Worm (Caenorhabditis elegans) whole organism, L2 larva: ENCODE results near the gene sem-5.

Experiments used
- C34F6.9 ChIP-seq: fragments of 150-350 bp; optimal IDR thresholded peaks from 2 replicates; lab custom pipeline; 2014; ENCODE audit warnings: missing biosample characterization, missing genetic modification characterization
- F13H6.1 ChIP-seq: sonication (generic microtip); optimal IDR thresholded peaks from 2 replicates; lab custom pipeline; 2016; ENCODE audit warnings: missing genetic modification characterization, missing compliant biosample characterization
- R02D3.7 ChIP-seq: fragments of 150-350 bp; optimal IDR thresholded peaks from 2 replicates; lab custom pipeline; 2014; ENCODE audit warnings: missing biosample characterization, missing genetic modification characterization
- Y55F3AM.14 ChIP-seq: fragments of 200-800 bp; sonication (Bioruptor generic); optimal IDR thresholded peaks from 2 replicates; lab custom pipeline; 2018; ENCODE audit warnings: mild to moderate bottlenecking, missing genetic modification characterization, missing compliant biosample characterization
- ZK546.5 ChIP-seq: sonication (generic microtip); optimal IDR thresholded peaks from 2 replicates; lab custom pipeline; 2017; ENCODE audit warnings: missing biosample characterization, missing genetic modification characterization
- aly-2 ChIP-seq: fragments of 150-350 bp; optimal IDR thresholded peaks from 2 replicates; lab custom pipeline; 2014; ENCODE audit warnings: missing biosample characterization, missing genetic modification characterization
- blmp-1 ChIP-seq: sonication (generic microtip); optimal IDR thresholded peaks from 2 replicates; lab custom pipeline; 2017; ENCODE audit warnings: missing genetic modification characterization, mild to moderate bottlenecking, missing compliant biosample characterization, antibody characterized with exemption, moderate library complexity; ENCODE audit not compliant: insufficient read depth
- ceh-16 ChIP-seq: fragments of 150-350 bp; optimal IDR thresholded peaks from 2 replicates; lab custom pipeline; 2014; ENCODE audit warnings: missing biosample characterization, missing genetic modification characterization
- egl-27 ChIP-seq: sonication (generic microtip); optimal IDR thresholded peaks from 3 replicates; lab custom pipeline; 2017; ENCODE audit warnings: missing biosample characterization, missing genetic modification reagents, missing genetic modification characterization
- elt-3 ChIP-seq: sonication (generic microtip); optimal IDR thresholded peaks from 2 replicates; lab custom pipeline; 2017; ENCODE audit warnings: missing biosample characterization, missing genetic modification characterization
- fos-1 ChIP-seq: fragments of 150-350 bp; optimal IDR thresholded peaks from 2 replicates; lab custom pipeline; 2014; ENCODE audit warnings: missing biosample characterization, missing genetic modification characterization
- gmeb-1 ChIP-seq: fragments of 150-350 bp; optimal IDR thresholded peaks from 2 replicates; lab custom pipeline; 2014; ENCODE audit warnings: missing biosample characterization, missing genetic modification characterization
- lin-11 ChIP-seq: fragments of 150-350 bp; sonication (generic microtip); optimal IDR thresholded peaks from 2 replicates; lab custom pipeline; 2014; ENCODE audit warnings: missing biosample characterization, missing genetic modification characterization, inconsistent platforms, mixed read lengths
- lin-13 ChIP-seq: fragments of 150-350 bp; optimal IDR thresholded peaks from 2 replicates; lab custom pipeline; 2014; ENCODE audit warnings: missing biosample characterization, missing genetic modification reagents, missing genetic modification characterization
- lin-39 ChIP-seq: fragments of 150-350 bp; optimal IDR thresholded peaks from 2 replicates; lab custom pipeline; 2014; ENCODE audit warnings: missing biosample characterization, missing genetic modification reagents, missing genetic modification characterization
- mab-5 ChIP-seq: fragments of 150-350 bp; optimal IDR thresholded peaks from 2 replicates; lab custom pipeline; 2014; ENCODE audit warnings: missing biosample characterization, missing genetic modification characterization
- mbf-1 ChIP-seq: sonication (generic microtip); optimal IDR thresholded peaks from 2 replicates; lab custom pipeline; 2017; ENCODE audit warnings: missing biosample characterization, missing genetic modification characterization
- nhr-11 ChIP-seq: fragments of 150-350 bp; optimal IDR thresholded peaks from 2 replicates; lab custom pipeline; 2014; ENCODE audit warnings: missing biosample characterization, missing genetic modification characterization
- nhr-12 ChIP-seq: fragments of 150-350 bp; optimal IDR thresholded peaks from 2 replicates; lab custom pipeline; 2014; ENCODE audit warnings: missing biosample characterization, missing genetic modification characterization
- nhr-129 ChIP-seq: fragments of 150-350 bp; optimal IDR thresholded peaks from 2 replicates; lab custom pipeline; 2014; ENCODE audit warnings: missing biosample characterization, missing genetic modification characterization
- nhr-21 ChIP-seq: fragments of 150-350 bp; optimal IDR thresholded peaks from 2 replicates; lab custom pipeline; 2014; ENCODE audit warnings: missing biosample characterization, missing genetic modification characterization
- nhr-237 ChIP-seq: fragments of 150-350 bp; optimal IDR thresholded peaks from 2 replicates; lab custom pipeline; 2014; ENCODE audit warnings: missing biosample characterization, missing genetic modification characterization
- nhr-25 ChIP-seq: fragments of 150-350 bp; sonication (generic microtip); optimal IDR thresholded peaks from 3 replicates; lab custom pipeline; 2014; ENCODE audit warnings: missing biosample characterization, missing genetic modification characterization
- nhr-6 ChIP-seq: fragments of 150-350 bp; optimal IDR thresholded peaks from 2 replicates; lab custom pipeline; 2014; ENCODE audit warnings: missing biosample characterization, missing genetic modification characterization
- nhr-77 ChIP-seq: fragments of 150-350 bp; optimal IDR thresholded peaks from 2 replicates; lab custom pipeline; 2014; ENCODE audit warnings: missing biosample characterization, missing genetic modification characterization
- peb-1 ChIP-seq: fragments of 150-350 bp; optimal IDR thresholded peaks from 2 replicates; lab custom pipeline; 2014; ENCODE audit warnings: missing biosample characterization, missing genetic modification characterization
- sem-4 ChIP-seq: fragments of 150-350 bp; optimal IDR thresholded peaks from 2 replicates; lab custom pipeline; 2014; ENCODE audit warnings: missing biosample characterization, missing genetic modification reagents, missing genetic modification characterization
- sma-3 ChIP-seq: sonication (generic microtip); optimal IDR thresholded peaks from 2 replicates; lab custom pipeline; 2016; ENCODE audit warnings: missing genetic modification reagents, missing genetic modification characterization, missing compliant biosample characterization
- sma-9 ChIP-seq, 2 experiments: fragments of 150-350 bp in 1 of 2; sonication (generic microtip) in 1 of 2; optimal IDR thresholded peaks; 2 replicates each; lab custom pipeline; 2014 to 2016; ENCODE audit warnings: missing genetic modification characterization in 2 of 2, mild to moderate bottlenecking in 1 of 2, missing biosample characterization in 1 of 2, missing compliant biosample characterization in 1 of 2, missing genetic modification reagents in 1 of 2, moderate library complexity in 1 of 2
- snpc-4 ChIP-seq: fragments of 150-350 bp; optimal IDR thresholded peaks from 2 replicates; lab custom pipeline; 2014; ENCODE audit warnings: missing biosample characterization, missing genetic modification characterization
- zag-1 ChIP-seq: fragments of 150-350 bp; optimal IDR thresholded peaks from 2 replicates; lab custom pipeline; 2014; ENCODE audit warnings: missing biosample characterization, missing genetic modification characterization
- ztf-11 ChIP-seq: sonication (generic microtip); optimal IDR thresholded peaks from 2 replicates; lab custom pipeline; 2017; ENCODE audit warnings: missing biosample characterization, missing genetic modification characterization

The sem-5 gene

ce11 chrX:7984742-7985141 lies 23.2 kb upstream of the sem-5 start:
- TF ChIP-seq nhr-129 (tag; lab: Kevin White, UChicago) (no peak), sma-3 (GFP tag; lab: Kevin White, UChicago) (peak; percentile 29)

- TF ChIP-seq C34F6.9 (tag; lab: Kevin White, UChicago) (peak; percentile 17), lin-39 (tag; lab: Kevin White, UChicago) (no peak)
Observed at ce11 chrX:7982047-7982446, 20.5 kb upstream of the sem-5 start, which contains the start of gene his-71. Gene his-71, minus strand, starts transcription at chrX:7982070.

- no peak for TF ChIP-seq nhr-237 (tag; lab: Kevin White, UChicago)
- no peak for TF ChIP-seq nhr-12 (tag; lab: Kevin White, UChicago)
- TF ChIP-seq nhr-21 (tag; lab: Kevin White, UChicago) = peak; percentile 33
- no peak for TF ChIP-seq lin-11 (tag; lab: Kevin White, UChicago)
- TF ChIP-seq peb-1 (tag; lab: Kevin White, UChicago) = no peak
- TF ChIP-seq F13H6.1 (tag; lab: Kevin White, UChicago) = no peak
Observed at ce11 chrX:7977452-7977851, 15.9 kb upstream of the sem-5 start.

- TF ChIP-seq mab-5 (tag; lab: Kevin White, UChicago) = no peak
- TF ChIP-seq lin-13 (GFP tag; lab: Kevin White, UChicago) = no peak
Observed at ce11 chrX:7976400-7976799, 14.9 kb upstream of the sem-5 start, which contains the start of gene F45E1.5. Gene F45E1.5, plus strand, starts transcription at chrX:7976700.

ce11 chrX:7975741-7976140 lies 14.2 kb upstream of the sem-5 start:
- TF ChIP-seq fos-1 (tag; lab: Kevin White, UChicago) (peak; percentile 13), elt-3 (tag; lab: Kevin White, UChicago) (no peak), sma-9 (GFP tag; optimal IDR thresholded peaks at IDR 0.05; lab: Kevin White, UChicago) (no peak), sma-9 (tag; optimal IDR thresholded peaks at IDR 0.05; lab: Kevin White, UChicago) (no peak), ztf-11 (no peak)

ce11 chrX:7968537-7968936 lies 7.0 kb upstream of the sem-5 start:
- no peak for TF ChIP-seq mab-5 (tag; lab: Kevin White, UChicago)
- TF ChIP-seq nhr-77 (tag; lab: Kevin White, UChicago) = no peak
- TF ChIP-seq nhr-11 = no peak
- no peak for TF ChIP-seq mbf-1
- TF ChIP-seq zag-1 (tag; lab: Kevin White, UChicago) = no peak
- TF ChIP-seq ZK546.5 = no peak
- no peak for TF ChIP-seq gmeb-1 (tag; lab: Kevin White, UChicago)
- TF ChIP-seq Y55F3AM.14 (GFP tag; lab: Kevin White, UChicago) = no peak
- no peak for TF ChIP-seq elt-3 (tag; lab: Kevin White, UChicago)
- no peak for TF ChIP-seq ztf-11
- TF ChIP-seq R02D3.7 (tag; lab: Kevin White, UChicago) = no peak
- no peak for TF ChIP-seq nhr-25
- TF ChIP-seq egl-27 (tag; lab: Kevin White, UChicago) = no peak
- no peak for TF ChIP-seq blmp-1
- TF ChIP-seq nhr-6 (tag; lab: Kevin White, UChicago) = no peak
- no peak for TF ChIP-seq peb-1 (tag; lab: Kevin White, UChicago)
- TF ChIP-seq sem-4 = no peak
- TF ChIP-seq aly-2 (tag; lab: Kevin White, UChicago) = no peak
- no peak for TF ChIP-seq snpc-4 (tag; lab: Kevin White, UChicago)
- TF ChIP-seq, all 48 proteins: peak for 0

ce11 chrX:7965449-7965848 lies 3.9 kb upstream of the sem-5 start:
- TF ChIP-seq nhr-11 (no peak), ceh-16 (tag; lab: Kevin White, UChicago) (peak; percentile 44)
